Worm (Caenorhabditis elegans) whole organism, young adult: Measurements from ENCODE around the gene srz-18.

ENCODE experiments used
- athp-1 ChIP-seq: sonication (generic microtip); optimal IDR thresholded peaks from 2 replicates; lab custom pipeline; 2017; ENCODE audit warnings: mild to moderate bottlenecking, missing genetic modification characterization, missing compliant biosample characterization
- dox-1 ChIP-seq: fragments of 200-800 bp; sonication (Bioruptor generic); IDR thresholded peaks from 2 replicates; pipeline ENCODE4 v1.3.6; 2022; ENCODE audit warnings: missing genetic modification reagents, missing genetic modification characterization, missing compliant biosample characterization
- egrh-3 ChIP-seq: fragments of 200-800 bp; sonication (Bioruptor generic); IDR thresholded peaks from 2 replicates; pipeline ENCODE4 v1.3.6; 2022; ENCODE audit warnings: missing genetic modification reagents, missing genetic modification characterization, missing compliant biosample characterization
- hlh-26 ChIP-seq: fragments of 200-800 bp; sonication (Bioruptor generic); conservative IDR thresholded peaks from 2 replicates; pipeline ENCODE4 v1.3.6; 2022; ENCODE audit warnings: missing genetic modification reagents, missing genetic modification characterization, missing compliant biosample characterization
- mcd-1 ChIP-seq: fragments of 200-800 bp; sonication (Bioruptor generic); IDR thresholded peaks from 2 replicates; pipeline ENCODE4 v1.3.6; 2022; ENCODE audit warnings: missing genetic modification reagents, missing genetic modification characterization, missing compliant biosample characterization
- nfya-1 ChIP-seq: sonication (generic microtip); optimal IDR thresholded peaks from 2 replicates; lab custom pipeline; 2017; ENCODE audit warnings: antibody characterized with exemption, missing compliant biosample characterization, missing genetic modification characterization, borderline replicate concordance; ENCODE audit not compliant: insufficient read depth

DNA sequence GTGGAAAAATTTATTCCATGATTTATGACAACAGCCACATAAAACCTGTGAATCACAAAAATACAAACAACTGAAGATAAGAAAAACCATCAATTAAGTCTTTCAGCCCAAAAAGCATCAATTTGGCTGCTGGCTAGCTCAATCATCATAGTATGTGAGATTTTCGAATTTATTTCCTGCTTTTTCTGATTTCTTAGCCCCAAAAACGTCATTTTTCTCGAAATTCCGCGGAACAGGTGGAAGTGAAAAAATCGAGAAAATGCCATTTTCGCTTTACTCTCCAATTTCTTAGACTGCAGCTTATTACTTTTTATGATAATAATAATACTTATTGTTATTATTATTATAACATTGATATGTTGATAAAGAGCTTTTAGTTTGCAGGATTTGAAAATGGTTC is 15.4 kb downstream of the srz-18 start, which contains the start of gene srxa-15:
- TF ChIP-seq nfya-1 (no peak), egrh-3 (GFP tag; lab: Robert Waterston, UW) (no peak), mcd-1 (GFP tag; lab: Robert Waterston, UW) (no peak), hlh-26 (GFP tag; lab: Robert Waterston, UW) (no peak), athp-1 (no peak), dox-1 (GFP tag; lab: Robert Waterston, UW) (no peak)
